Fruit fly (Drosophila melanogaster) S2 (cell line): ENCODE measurements around the gene CG7579.

Experiments
- CG8478 ChIP-seq: fragments of >200 bp; optimal IDR thresholded peaks from 2 replicates; lab custom pipeline; 2018
- CTCF ChIP-seq, 2 experiments: fragments of >200 bp; optimal IDR thresholded peaks; 2 replicates each; lab custom pipeline; 2018

- TF ChIP-seq CTCF (optimal IDR thresholded peaks at IDR 0.05; lab: Kevin White, UChicago), result no peak
- no peak for TF ChIP-seq CG8478 (lab: Kevin White, UChicago)
Observed at dm6 chr3L:15731832-15732506, 48.7 kb upstream of the CG7579 start.
